Fruit fly (Drosophila melanogaster) whole organism, embryonic: ENCODE measurements around the gene Eig71Eg.
A peak's percentile ranks its signal among the peaks of the same experiment; 100 is the strongest.

ENCODE experiments used
- Ada2b ChIP-seq: fragments of 200-800 bp; sonication (Bioruptor generic); IDR thresholded peaks from 2 replicates; pipeline ENCODE4 v1.3.6; 2022; ENCODE audit warnings: missing biosample characterization, missing genetic modification characterization
- Asciz ChIP-seq: fragments of 200-800 bp; sonication (Bioruptor generic); optimal IDR thresholded peaks from 2 replicates; lab custom pipeline; 2017; ENCODE audit warnings: missing biosample characterization, mild to moderate bottlenecking, missing genetic modification characterization, missing genetic modification reagents
- Atf6 ChIP-seq: fragments of 200-800 bp; sonication (Bioruptor generic); IDR thresholded peaks from 2 replicates; pipeline ENCODE4 v1.3.6; 2022; ENCODE audit warnings: missing biosample characterization, missing genetic modification characterization
- CG10543 ChIP-seq: fragments of 200-800 bp; sonication (Bioruptor generic); optimal IDR thresholded peaks from 3 replicates; lab custom pipeline; 2017; ENCODE audit warnings: missing biosample characterization, mild to moderate bottlenecking, missing genetic modification characterization, moderate library complexity
- CG11695 ChIP-seq: fragments of 200-800 bp; sonication (Bioruptor generic); IDR thresholded peaks from 3 replicates; pipeline ENCODE4 v1.3.6; 2022; ENCODE audit warnings: missing biosample characterization, missing genetic modification characterization
- CG13287 ChIP-seq: fragments of 200-800 bp; sonication (Bioruptor generic); IDR thresholded peaks from 2 replicates; pipeline ENCODE4 v1.3.6; 2022; ENCODE audit warnings: missing biosample characterization, missing genetic modification characterization; ENCODE audit not compliant: partially characterized antibody
- CG14050 ChIP-seq: fragments of 200-800 bp; sonication (Bioruptor generic); IDR thresholded peaks from 3 replicates; pipeline ENCODE4 v1.3.6; 2022; ENCODE audit warnings: missing biosample characterization, missing genetic modification characterization
- CG15601 ChIP-seq: fragments of 200-800 bp; sonication (Bioruptor generic); optimal IDR thresholded peaks from 3 replicates; lab custom pipeline; 2019; ENCODE audit warnings: missing biosample characterization, mild to moderate bottlenecking, missing genetic modification characterization, moderate library complexity
- CG1792 ChIP-seq: fragments of 200-800 bp; sonication (Bioruptor generic); optimal IDR thresholded peaks from 2 replicates; lab custom pipeline; 2016; ENCODE audit warnings: missing biosample characterization, missing genetic modification characterization
- CG18599 ChIP-seq: fragments of 200-800 bp; sonication (Bioruptor generic); optimal IDR thresholded peaks from 3 replicates; lab custom pipeline; 2017; ENCODE audit warnings: missing biosample characterization, missing genetic modification characterization, mild to moderate bottlenecking, moderate library complexity, missing genetic modification reagents
- CG32532 ChIP-seq: fragments of 200-800 bp; sonication (Bioruptor generic); IDR thresholded peaks from 2 replicates; pipeline ENCODE4 v1.3.6; 2022; ENCODE audit warnings: missing biosample characterization, missing genetic modification characterization
- CG3726 ChIP-seq: fragments of 200-800 bp; sonication (Bioruptor generic); IDR thresholded peaks from 3 replicates; pipeline ENCODE4, ENCODE4 v1.3.6; 2022; ENCODE audit warnings: missing biosample characterization, missing genetic modification characterization
- CG42726 ChIP-seq: fragments of 200-800 bp; sonication (Bioruptor generic); IDR thresholded peaks from 2 replicates; pipeline ENCODE4 v1.3.6; 2022; ENCODE audit warnings: missing biosample characterization, missing genetic modification characterization; ENCODE audit not compliant: partially characterized antibody
- CG4854 ChIP-seq: fragments of 200-800 bp; sonication (Bioruptor generic); optimal IDR thresholded peaks from 2 replicates; lab custom pipeline; 2016; ENCODE audit warnings: missing biosample characterization, missing genetic modification characterization, inconsistent platforms
- CG6175 ChIP-seq: fragments of 200-800 bp; sonication (Bioruptor generic); IDR thresholded peaks from 3 replicates; pipeline ENCODE4 v1.3.6; 2022; ENCODE audit warnings: missing biosample characterization, missing genetic modification characterization
- CG6654 ChIP-seq: fragments of 200-800 bp; sonication (Bioruptor generic); optimal IDR thresholded peaks from 2 replicates; lab custom pipeline; 2017; ENCODE audit warnings: missing biosample characterization, mild to moderate bottlenecking, missing genetic modification characterization
- CG7556 ChIP-seq: fragments of 200-800 bp; sonication (Bioruptor generic); optimal IDR thresholded peaks from 2 replicates; lab custom pipeline; 2017; ENCODE audit warnings: missing biosample characterization, mild to moderate bottlenecking, missing genetic modification characterization
- CG7839 ChIP-seq: fragments of 200-800 bp; sonication (Bioruptor generic); optimal IDR thresholded peaks from 3 replicates; lab custom pipeline; 2018; ENCODE audit warnings: missing biosample characterization, mild to moderate bottlenecking, missing genetic modification characterization, moderate library complexity
- CG7963 ChIP-seq: fragments of 200-800 bp; sonication (Bioruptor generic); IDR thresholded peaks from 3 replicates; pipeline ENCODE4 v1.3.6; 2022; ENCODE audit warnings: missing biosample characterization, missing genetic modification characterization; ENCODE audit not compliant: partially characterized antibody
- CG8388 ChIP-seq: fragments of 200-800 bp; sonication (Bioruptor generic); optimal IDR thresholded peaks from 2 replicates; lab custom pipeline; 2019; ENCODE audit warnings: missing biosample characterization, mild to moderate bottlenecking, missing genetic modification characterization, moderate library complexity
- D ChIP-seq, 2 experiments: fragments of 200-800 bp in 1 of 2; fragments of >200 bp in 1 of 2; sonication (Bioruptor generic) in 1 of 2; optimal IDR thresholded peaks; 2 replicates in 1 of 2; 3 replicates in 1 of 2; lab custom pipeline; 2017; ENCODE audit warnings: mild to moderate bottlenecking in 1 of 2, missing biosample characterization in 1 of 2, missing genetic modification characterization in 1 of 2, missing genetic modification reagents in 1 of 2
- Hand ChIP-seq: fragments of 200-800 bp; sonication (Bioruptor generic); optimal IDR thresholded peaks from 2 replicates; lab custom pipeline; 2017; ENCODE audit warnings: mild to moderate bottlenecking, missing biosample characterization, missing genetic modification reagents, missing genetic modification characterization
- Hmr ChIP-seq: fragments of 200-800 bp; sonication (Bioruptor generic); optimal IDR thresholded peaks from 3 replicates; lab custom pipeline; 2017; ENCODE audit warnings: mild to moderate bottlenecking, missing biosample characterization, missing genetic modification reagents, missing genetic modification characterization
- Mad ChIP-seq: fragments of 200-800 bp; sonication (Bioruptor generic); optimal IDR thresholded peaks from 2 replicates; lab custom pipeline; 2016; ENCODE audit warnings: missing biosample characterization, missing genetic modification characterization
- Meics ChIP-seq: fragments of 200-800 bp; sonication (Bioruptor generic); optimal IDR thresholded peaks from 2 replicates; lab custom pipeline; 2017; ENCODE audit warnings: missing biosample characterization, mild to moderate bottlenecking, missing genetic modification characterization
- Mes4 ChIP-seq: fragments of 200-800 bp; sonication (Bioruptor generic); optimal IDR thresholded peaks from 2 replicates; lab custom pipeline; 2016; ENCODE audit warnings: missing biosample characterization, missing genetic modification characterization
- Spps ChIP-seq: fragments of 200-800 bp; sonication (Bioruptor generic); optimal IDR thresholded peaks from 2 replicates; lab custom pipeline; 2018; ENCODE audit warnings: missing biosample characterization, mild to moderate bottlenecking, missing genetic modification characterization
- Ssrp ChIP-seq: fragments of 200-800 bp; sonication (Bioruptor generic); optimal IDR thresholded peaks from 2 replicates; lab custom pipeline; 2018; ENCODE audit warnings: missing biosample characterization, mild to moderate bottlenecking, missing genetic modification characterization, moderate library complexity
- Stat92E ChIP-seq, 3 experiments: fragments of >200 bp in 2 of 3; fragments of 200-800 bp in 1 of 3; sonication (Bioruptor generic) in 1 of 3; optimal IDR thresholded peaks; 2 replicates each; lab custom pipeline; 2017 to 2019; ENCODE audit warnings: missing biosample characterization in 3 of 3, missing genetic modification characterization in 3 of 3, mild to moderate bottlenecking in 1 of 3, moderate library complexity in 1 of 3
- Taf1 ChIP-seq: fragments of 200-800 bp; sonication (Bioruptor generic); IDR thresholded peaks from 2 replicates; pipeline ENCODE4 v1.3.6; 2022; ENCODE audit warnings: missing biosample characterization, missing genetic modification characterization
- YL-1 ChIP-seq: fragments of 200-800 bp; sonication (Bioruptor generic); optimal IDR thresholded peaks from 3 replicates; lab custom pipeline; 2017; ENCODE audit warnings: missing biosample characterization, mild to moderate bottlenecking, missing genetic modification characterization
- ara ChIP-seq: fragments of 200-800 bp; sonication (Bioruptor generic); IDR thresholded peaks from 2 replicates; pipeline ENCODE4 v1.3.6; 2022; ENCODE audit warnings: missing biosample characterization, missing genetic modification characterization
- btn ChIP-seq: fragments of 200-800 bp; sonication (Bioruptor generic); optimal IDR thresholded peaks from 2 replicates; lab custom pipeline; 2016; ENCODE audit warnings: missing biosample characterization, missing genetic modification characterization
- dmrt11E ChIP-seq: fragments of 200-800 bp; sonication (Bioruptor generic); optimal IDR thresholded peaks from 3 replicates; lab custom pipeline; 2018; ENCODE audit warnings: missing biosample characterization, mild to moderate bottlenecking, missing genetic modification characterization, moderate library complexity
- dysf ChIP-seq: fragments of 200-800 bp; sonication (Bioruptor generic); IDR thresholded peaks from 3 replicates; pipeline ENCODE4 v1.3.6; 2022; ENCODE audit warnings: missing biosample characterization, missing genetic modification characterization
- en ChIP-seq: fragments of 200-800 bp; sonication (Bioruptor generic); optimal IDR thresholded peaks from 2 replicates; lab custom pipeline; 2016; ENCODE audit warnings: missing biosample characterization, missing genetic modification characterization
- gsb-n ChIP-seq: fragments of 200-800 bp; sonication (Bioruptor generic); optimal IDR thresholded peaks from 3 replicates; lab custom pipeline; 2018; ENCODE audit warnings: missing biosample characterization, mild to moderate bottlenecking, missing genetic modification characterization
- knrl ChIP-seq: fragments of 200-800 bp; sonication (Bioruptor generic); IDR thresholded peaks from 3 replicates; pipeline ENCODE4 v1.3.6; 2022; ENCODE audit warnings: missing biosample characterization, missing genetic modification characterization; ENCODE audit not compliant: partially characterized antibody
- lab ChIP-seq: fragments of 200-800 bp; sonication (Bioruptor generic); optimal IDR thresholded peaks from 3 replicates; lab custom pipeline; 2017; ENCODE audit warnings: missing biosample characterization, missing genetic modification characterization, mild to moderate bottlenecking, moderate library complexity, missing genetic modification reagents
- nerfin-2 ChIP-seq: fragments of 200-800 bp; sonication (Bioruptor generic); IDR thresholded peaks from 2 replicates; pipeline ENCODE4 v1.3.6; 2022; ENCODE audit warnings: missing biosample characterization, missing genetic modification characterization; ENCODE audit not compliant: partially characterized antibody
- pnt ChIP-seq: fragments of 200-800 bp; sonication (Bioruptor generic); optimal IDR thresholded peaks from 3 replicates; lab custom pipeline; 2016; ENCODE audit warnings: missing biosample characterization, missing genetic modification characterization
- scrt ChIP-seq: fragments of 200-800 bp; sonication (Bioruptor generic); optimal IDR thresholded peaks from 2 replicates; lab custom pipeline; 2018; ENCODE audit warnings: missing biosample characterization, mild to moderate bottlenecking, missing genetic modification characterization, moderate library complexity
- slou ChIP-seq: fragments of 200-800 bp; sonication (Bioruptor generic); optimal IDR thresholded peaks from 3 replicates; lab custom pipeline; 2016; ENCODE audit warnings: missing biosample characterization, missing genetic modification characterization
- tap ChIP-seq: fragments of 200-800 bp; optimal IDR thresholded peaks from 3 replicates; lab custom pipeline; 2019; ENCODE audit warnings: missing biosample characterization, mild to moderate bottlenecking, missing genetic modification characterization, moderate library complexity
- tin ChIP-seq: fragments of 200-800 bp; sonication (Bioruptor generic); optimal IDR thresholded peaks from 3 replicates; lab custom pipeline; 2016; ENCODE audit warnings: missing biosample characterization, missing genetic modification characterization
- tx ChIP-seq: fragments of 200-800 bp; sonication (Bioruptor generic); optimal IDR thresholded peaks from 2 replicates; lab custom pipeline; 2016; ENCODE audit warnings: missing biosample characterization, missing genetic modification characterization
- wek ChIP-seq: fragments of 200-800 bp; sonication (Bioruptor generic); optimal IDR thresholded peaks from 3 replicates; lab custom pipeline; 2018; ENCODE audit warnings: missing biosample characterization, mild to moderate bottlenecking, missing genetic modification characterization, moderate library complexity
- yki ChIP-seq: fragments of >200 bp; optimal IDR thresholded peaks from 3 replicates; lab custom pipeline; 2018

Gene Eig71Eg

DNA sequence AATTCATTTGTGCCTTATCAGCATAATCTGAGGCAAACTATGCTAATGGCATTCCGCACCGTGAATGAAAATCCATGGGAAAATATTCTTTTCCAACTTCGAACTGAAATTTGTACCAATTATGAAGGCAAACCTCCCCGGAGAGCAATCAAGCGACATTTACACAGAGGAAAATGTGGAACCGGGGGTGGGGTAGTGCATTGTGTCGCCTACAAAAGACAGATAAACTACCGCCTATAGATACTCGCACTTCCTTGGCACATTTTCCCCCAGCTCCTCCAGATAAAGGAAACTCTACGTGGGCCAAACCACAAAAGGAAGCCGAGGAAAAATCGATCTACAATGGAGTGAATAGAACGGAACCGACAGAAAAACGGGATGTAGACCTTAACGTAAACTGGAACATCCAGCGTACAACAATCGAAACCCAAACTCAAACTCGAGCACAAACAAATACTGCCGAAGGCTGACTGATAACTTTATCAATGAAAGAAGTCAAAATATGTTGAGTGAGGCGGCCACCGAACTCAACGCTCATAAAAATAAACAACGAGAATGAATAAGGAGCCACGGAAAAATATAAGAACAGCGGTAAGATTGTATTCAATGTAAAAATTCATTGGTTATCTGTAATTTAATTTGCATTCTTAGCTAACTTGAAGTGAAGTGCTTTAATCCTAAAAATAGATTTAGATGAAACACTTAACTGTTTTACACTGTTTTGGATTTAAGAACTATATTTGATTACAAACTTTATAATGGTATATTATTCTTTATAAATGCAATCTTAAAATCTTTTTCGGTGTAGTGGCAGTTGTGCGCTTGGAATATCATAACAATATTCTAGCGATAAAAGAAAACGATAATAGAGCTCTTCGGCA, 33.5 kb downstream of the Eig71Eg start (continued):
- TF ChIP-seq CG3726 (GFP tag; lab: Robert Waterston, UW) (no peak), CG7839 (tag; lab: Kevin White, UChicago) (peak; percentile 76), CG42726 (GFP tag; lab: Robert Waterston, UW) (no peak), CG7963 (GFP tag; lab: Robert Waterston, UW) (no peak), CG1792 (GFP tag; lab: Kevin White, UChicago) (peak; percentile 56), CG7556 (GFP tag; lab: Kevin White, UChicago) (peak; percentile 65), yki (lab: Kevin White, UChicago) (no peak), CG4854 (no peak), en (GFP tag; lab: Kevin White, UChicago) (no peak), nerfin-2 (GFP tag; lab: Robert Waterston, UW) (no peak), CG15601 (tag; lab: Kevin White, UChicago) (peak; percentile 6), Asciz (GFP tag; lab: Kevin White, UChicago) (no peak), ara (GFP tag; lab: Robert Waterston, UW) (no peak), CG14050 (no peak), D (optimal IDR thresholded peaks at IDR 0.05; lab: Kevin White, UChicago) (peak; percentile 30), D (GFP tag; optimal IDR thresholded peaks at IDR 0.05; lab: Kevin White, UChicago) (peak; percentile 64), gsb-n (tag; lab: Kevin White, UChicago) (peak; percentile 31), slou (GFP tag; lab: Kevin White, UChicago) (no peak), tin (GFP tag; lab: Kevin White, UChicago) (peak; percentile 46), wek (GFP tag; lab: Kevin White, UChicago) (no peak), CG6175 (GFP tag; lab: Robert Waterston, UW) (no peak), Ssrp (tag; lab: Kevin White, UChicago) (no peak), Ada2b (GFP tag; lab: Robert Waterston, UW) (peak; percentile 44), Meics (GFP tag; lab: Kevin White, UChicago) (peak; percentile 70), Stat92E (GFP tag; optimal IDR thresholded peaks at IDR 0.05; lab: Kevin White, UChicago) (no peak), CG32532 (GFP tag; lab: Robert Waterston, UW) (no peak), scrt (GFP tag; lab: Kevin White, UChicago) (peak; percentile 18), tap (peak; percentile 73), Hand (GFP tag; lab: Kevin White, UChicago) (no peak), pnt (GFP tag; lab: Kevin White, UChicago) (no peak), Spps (tag; lab: Kevin White, UChicago) (peak; percentile 12), btn (GFP tag; lab: Kevin White, UChicago) (peak; percentile 21), Mad (GFP tag; lab: Kevin White, UChicago) (no peak), CG10543 (GFP tag; lab: Kevin White, UChicago) (peak; percentile 28), knrl (no peak), Atf6 (no peak), CG6654 (GFP tag; lab: Kevin White, UChicago) (peak; percentile 19), CG11695 (GFP tag; lab: Robert Waterston, UW) (no peak), Hmr (GFP tag; lab: Kevin White, UChicago) (peak; percentile 52), dysf (GFP tag; lab: Robert Waterston, UW) (0 out of 3 replicates have a peak, but pooled peaks have one; percentile 21), CG18599 (GFP tag; lab: Kevin White, UChicago) (peak; percentile 58), YL-1 (GFP tag; lab: Kevin White, UChicago) (no peak), Taf1 (GFP tag; lab: Robert Waterston, UW) (no peak), Mes4 (GFP tag; lab: Kevin White, UChicago) (no peak), CG13287 (GFP tag; lab: Robert Waterston, UW) (no peak), dmrt11E (tag; lab: Kevin White, UChicago) (peak; percentile 54), lab (GFP tag; lab: Kevin White, UChicago) (peak; percentile 28), CG8388 (GFP tag; lab: Kevin White, UChicago) (peak; percentile 59), tx (GFP tag; lab: Kevin White, UChicago) (no peak)
